Fruit fly (Drosophila melanogaster) whole organism, embryonic: ENCODE results near the gene CG15529.
A peak's percentile ranks its signal among the peaks of the same experiment; 100 is the strongest.

Experiments used
- Ada2b ChIP-seq: fragments of 200-800 bp; sonication (Bioruptor generic); IDR thresholded peaks from 2 replicates; pipeline ENCODE4 v1.3.6; 2022; ENCODE audit warnings: missing biosample characterization, missing genetic modification characterization
- Blimp-1 ChIP-seq: fragments of 200-800 bp; sonication (Bioruptor generic); optimal IDR thresholded peaks from 3 replicates; lab custom pipeline; 2018; ENCODE audit warnings: missing biosample characterization, missing genetic modification characterization, mild to moderate bottlenecking, moderate library complexity, missing genetic modification reagents
- CG10654 ChIP-seq: fragments of 200-800 bp; sonication (Bioruptor generic); optimal IDR thresholded peaks from 2 replicates; lab custom pipeline; 2016; ENCODE audit warnings: missing biosample characterization, missing genetic modification characterization
- CG11085 ChIP-seq: fragments of 200-800 bp; sonication (Bioruptor generic); IDR thresholded peaks from 2 replicates; pipeline ENCODE4 v1.3.6; 2022; ENCODE audit warnings: missing biosample characterization, missing genetic modification characterization
- CG12236 ChIP-seq: fragments of 200-800 bp; sonication (Bioruptor generic); optimal IDR thresholded peaks from 2 replicates; lab custom pipeline; 2016; ENCODE audit warnings: missing biosample characterization, missing genetic modification characterization
- CG12391 ChIP-seq: fragments of 200-800 bp; sonication (Bioruptor generic); optimal IDR thresholded peaks from 3 replicates; lab custom pipeline; 2018; ENCODE audit warnings: missing biosample characterization, mild to moderate bottlenecking, missing genetic modification characterization, moderate library complexity
- CG12942 ChIP-seq: fragments of 200-800 bp; sonication (Bioruptor generic); optimal IDR thresholded peaks from 3 replicates; lab custom pipeline; 2016; ENCODE audit warnings: missing biosample characterization, missing genetic modification characterization
- CG13296 ChIP-seq: fragments of 200-800 bp; sonication (Bioruptor generic); optimal IDR thresholded peaks from 3 replicates; lab custom pipeline; 2018; ENCODE audit warnings: missing biosample characterization, mild to moderate bottlenecking, missing genetic modification characterization
- CG14050 ChIP-seq: fragments of 200-800 bp; sonication (Bioruptor generic); IDR thresholded peaks from 3 replicates; pipeline ENCODE4 v1.3.6; 2022; ENCODE audit warnings: missing biosample characterization, missing genetic modification characterization
- CG1529 ChIP-seq: fragments of 200-800 bp; sonication (Bioruptor generic); optimal IDR thresholded peaks from 3 replicates; lab custom pipeline; 2018; ENCODE audit warnings: missing biosample characterization, missing genetic modification characterization
- CG18599 ChIP-seq: fragments of 200-800 bp; sonication (Bioruptor generic); optimal IDR thresholded peaks from 3 replicates; lab custom pipeline; 2017; ENCODE audit warnings: missing biosample characterization, missing genetic modification characterization, mild to moderate bottlenecking, moderate library complexity, missing genetic modification reagents
- CG2199 ChIP-seq: fragments of 200-800 bp; sonication (Bioruptor generic); IDR thresholded peaks from 3 replicates; pipeline ENCODE4 v1.3.6; 2022; ENCODE audit warnings: missing biosample characterization, missing genetic modification characterization
- CG31365 ChIP-seq: fragments of 200-800 bp; sonication (Bioruptor generic); optimal IDR thresholded peaks from 2 replicates; lab custom pipeline; 2018; ENCODE audit warnings: missing biosample characterization, mild to moderate bottlenecking, missing genetic modification characterization
- CG31388 ChIP-seq: fragments of 200-800 bp; sonication (Bioruptor generic); optimal IDR thresholded peaks from 2 replicates; lab custom pipeline; 2016; ENCODE audit warnings: missing biosample characterization, missing genetic modification characterization
- CG4360 ChIP-seq: fragments of 200-800 bp; sonication (Bioruptor generic); IDR thresholded peaks from 2 replicates; pipeline ENCODE4 v1.3.6; 2022; ENCODE audit warnings: missing biosample characterization, missing genetic modification characterization
- CG4404 ChIP-seq: fragments of 200-800 bp; sonication (Bioruptor generic); IDR thresholded peaks from 2 replicates; pipeline ENCODE4 v1.3.6; 2022; ENCODE audit warnings: missing biosample characterization, missing genetic modification characterization
- CG4707 ChIP-seq: fragments of 200-800 bp; sonication (Bioruptor generic); optimal IDR thresholded peaks from 2 replicates; lab custom pipeline; 2018; ENCODE audit warnings: missing biosample characterization, mild to moderate bottlenecking, missing genetic modification characterization, moderate library complexity
- CG5245 ChIP-seq: fragments of 200-800 bp; sonication (Bioruptor generic); optimal IDR thresholded peaks from 3 replicates; lab custom pipeline; 2016; ENCODE audit warnings: missing biosample characterization, missing genetic modification characterization
- CG6765 ChIP-seq: fragments of 200-800 bp; sonication (Bioruptor generic); optimal IDR thresholded peaks from 3 replicates; lab custom pipeline; 2017; ENCODE audit warnings: missing biosample characterization, mild to moderate bottlenecking, missing genetic modification characterization
- CG6854 ChIP-seq: fragments of 200-800 bp; sonication (Bioruptor generic); optimal IDR thresholded peaks from 3 replicates; lab custom pipeline; 2017; ENCODE audit warnings: missing biosample characterization, mild to moderate bottlenecking, missing genetic modification characterization
- CG7987 ChIP-seq: fragments of 200-800 bp; sonication (Bioruptor generic); optimal IDR thresholded peaks from 2 replicates; lab custom pipeline; 2018; ENCODE audit warnings: missing biosample characterization, mild to moderate bottlenecking, missing genetic modification characterization, moderate library complexity
- CG8290 ChIP-seq, 3 experiments: fragments of 200-800 bp; sonication (Bioruptor generic); optimal IDR thresholded peaks; 2 replicates each; lab custom pipeline; 2016 to 2019; ENCODE audit warnings: missing biosample characterization in 3 of 3, missing genetic modification characterization in 3 of 3, mild to moderate bottlenecking in 2 of 3, moderate library complexity in 1 of 3
- CG9215 ChIP-seq: fragments of 200-800 bp; sonication (Bioruptor generic); IDR thresholded peaks from 2 replicates; pipeline ENCODE4 v1.3.6; 2022; ENCODE audit warnings: missing biosample characterization, missing genetic modification characterization
- CG9437 ChIP-seq: fragments of 200-800 bp; sonication (Bioruptor generic); optimal IDR thresholded peaks from 2 replicates; lab custom pipeline; 2018; ENCODE audit warnings: missing biosample characterization, mild to moderate bottlenecking, missing genetic modification characterization
- CkIIα-i1 ChIP-seq: fragments of 200-800 bp; sonication (Bioruptor generic); IDR thresholded peaks from 2 replicates; pipeline ENCODE4 v1.3.6; 2022; ENCODE audit warnings: missing biosample characterization, missing genetic modification characterization
- D19B ChIP-seq: fragments of 200-800 bp; sonication (Bioruptor generic); optimal IDR thresholded peaks from 2 replicates; lab custom pipeline; 2017; ENCODE audit warnings: missing biosample characterization, mild to moderate bottlenecking, missing genetic modification characterization
- Doc3 ChIP-seq: fragments of 200-800 bp; sonication (Bioruptor generic); IDR thresholded peaks from 3 replicates; pipeline ENCODE4 v1.3.6; 2022; ENCODE audit warnings: missing biosample characterization, missing genetic modification characterization; ENCODE audit not compliant: partially characterized antibody
- E2f2 ChIP-seq: fragments of 200-800 bp; sonication (Bioruptor generic); IDR thresholded peaks from 2 replicates; pipeline ENCODE4 v1.3.6; 2022; ENCODE audit warnings: missing biosample characterization, missing genetic modification characterization
- GATAe ChIP-seq: fragments of 200-800 bp; sonication (Bioruptor generic); conservative IDR thresholded peaks from 2 replicates; pipeline ENCODE4 v1.3.6; 2022; ENCODE audit warnings: missing biosample characterization, missing genetic modification characterization
- Hand ChIP-seq: fragments of 200-800 bp; sonication (Bioruptor generic); optimal IDR thresholded peaks from 2 replicates; lab custom pipeline; 2017; ENCODE audit warnings: mild to moderate bottlenecking, missing biosample characterization, missing genetic modification reagents, missing genetic modification characterization
- Lhr ChIP-seq: fragments of 200-800 bp; sonication (Bioruptor generic); optimal IDR thresholded peaks from 3 replicates; lab custom pipeline; 2017; ENCODE audit warnings: mild to moderate bottlenecking, missing biosample characterization, missing genetic modification reagents, missing genetic modification characterization
- NFAT ChIP-seq: fragments of 200-800 bp; sonication (Bioruptor generic); IDR thresholded peaks from 2 replicates; pipeline ENCODE4 v1.3.6; 2022; ENCODE audit warnings: missing biosample characterization, missing genetic modification characterization
- Neu2 ChIP-seq: fragments of 200-800 bp; sonication (Bioruptor generic); optimal IDR thresholded peaks from 3 replicates; lab custom pipeline; 2016; ENCODE audit warnings: missing biosample characterization, missing genetic modification characterization, borderline replicate concordance
- Nf-YB ChIP-seq: fragments of 200-800 bp; sonication (Bioruptor generic); optimal IDR thresholded peaks from 3 replicates; lab custom pipeline; 2019; ENCODE audit warnings: missing biosample characterization, mild to moderate bottlenecking, missing genetic modification characterization, moderate library complexity
- Rfx ChIP-seq: fragments of 200-800 bp; sonication (Bioruptor generic); IDR thresholded peaks from 2 replicates; pipeline ENCODE4 v1.3.6; 2022; ENCODE audit warnings: missing biosample characterization, missing genetic modification characterization
- Side ChIP-seq: fragments of 200-800 bp; sonication (Bioruptor generic); optimal IDR thresholded peaks from 2 replicates; lab custom pipeline; 2016; ENCODE audit warnings: missing biosample characterization, missing genetic modification characterization
- abd-A ChIP-seq: fragments of 200-800 bp; sonication (Bioruptor generic); optimal IDR thresholded peaks from 3 replicates; lab custom pipeline; 2019; ENCODE audit warnings: missing biosample characterization, mild to moderate bottlenecking, missing genetic modification characterization, moderate library complexity
- chif ChIP-seq, 2 experiments: fragments of 200-800 bp; sonication (Bioruptor generic); optimal IDR thresholded peaks; 3 replicates each; lab custom pipeline; 2016; ENCODE audit warnings: missing biosample characterization in 2 of 2, missing genetic modification characterization in 2 of 2
- ems ChIP-seq: fragments of 200-800 bp; sonication (Bioruptor generic); optimal IDR thresholded peaks from 3 replicates; lab custom pipeline; 2016; ENCODE audit warnings: missing biosample characterization, missing genetic modification characterization
- fd3F ChIP-seq: fragments of 200-800 bp; sonication (Bioruptor generic); optimal IDR thresholded peaks from 2 replicates; lab custom pipeline; 2018; ENCODE audit warnings: missing biosample characterization, mild to moderate bottlenecking, missing genetic modification characterization, moderate library complexity
- klu ChIP-seq: fragments of 200-800 bp; sonication (Bioruptor generic); IDR thresholded peaks from 2 replicates; pipeline ENCODE4 v1.3.6; 2022; ENCODE audit warnings: missing biosample characterization, missing genetic modification characterization
- kni ChIP-seq: fragments of 200-800 bp; sonication (Bioruptor generic); optimal IDR thresholded peaks from 3 replicates; lab custom pipeline; 2017; ENCODE audit warnings: mild to moderate bottlenecking, missing biosample characterization, missing genetic modification reagents, missing genetic modification characterization
- lilli ChIP-seq: fragments of 200-800 bp; sonication (Bioruptor generic); optimal IDR thresholded peaks from 3 replicates; lab custom pipeline; 2016; ENCODE audit warnings: missing biosample characterization, missing genetic modification characterization
- lola ChIP-seq, 3 experiments: fragments of >200 bp in 2 of 3; fragments of 200-800 bp in 1 of 3; sonication (Bioruptor generic) in 1 of 3; optimal IDR thresholded peaks; 2 replicates each; lab custom pipeline; 2017 to 2019; ENCODE audit warnings: missing biosample characterization in 3 of 3, missing genetic modification characterization in 3 of 3, mild to moderate bottlenecking in 1 of 3, moderate library complexity in 1 of 3
- lov ChIP-seq, 2 experiments: fragments of 200-800 bp in 1 of 2; fragments of >200 bp in 1 of 2; sonication (Bioruptor generic) in 1 of 2; IDR thresholded peaks in 1 of 2; optimal IDR thresholded peaks in 1 of 2; 2 replicates in 1 of 2; 3 replicates in 1 of 2; pipeline versions ENCODE4 v1.3.6 to Lab custom; 2017 to 2022; ENCODE audit warnings: missing biosample characterization in 1 of 2, missing genetic modification characterization in 1 of 2
- oc ChIP-seq: fragments of 200-800 bp; sonication (Bioruptor generic); optimal IDR thresholded peaks from 2 replicates; lab custom pipeline; 2018; ENCODE audit warnings: missing biosample characterization, mild to moderate bottlenecking, missing genetic modification characterization, moderate library complexity
- pho ChIP-seq: fragments of 200-800 bp; sonication (Bioruptor generic); optimal IDR thresholded peaks from 2 replicates; lab custom pipeline; 2016; ENCODE audit warnings: missing biosample characterization, missing genetic modification characterization
- pros ChIP-seq: fragments of 200-800 bp; sonication (Bioruptor generic); optimal IDR thresholded peaks from 3 replicates; lab custom pipeline; 2019; ENCODE audit warnings: missing biosample characterization, mild to moderate bottlenecking, missing genetic modification characterization, moderate library complexity
- shn ChIP-seq: fragments of 200-800 bp; sonication (Bioruptor generic); optimal IDR thresholded peaks from 3 replicates; lab custom pipeline; 2016; ENCODE audit warnings: missing biosample characterization, missing genetic modification characterization
- trem ChIP-seq: fragments of 200-800 bp; optimal IDR thresholded peaks from 3 replicates; lab custom pipeline; 2019; ENCODE audit warnings: missing biosample characterization, mild to moderate bottlenecking, missing genetic modification characterization, moderate library complexity

The CG15529 gene

dm6 chr3R:30191462-30191874 lies 39.6 kb downstream of the CG15529 start (continued):
- no peak for TF ChIP-seq trem (tag; lab: Kevin White, UChicago)
- TF ChIP-seq CG9215 (GFP tag; lab: Robert Waterston, UW) = 0 out of 2 replicates have a peak, but pooled peaks have one; percentile 5
- TF ChIP-seq CG4707 (GFP tag; lab: Kevin White, UChicago) = no peak
- TF ChIP-seq CkIIα-i1 = no peak
- no peak for TF ChIP-seq Hand (GFP tag; lab: Kevin White, UChicago)
- peak; percentile 33 for TF ChIP-seq Blimp-1 (GFP tag; lab: Kevin White, UChicago)
- no peak for TF ChIP-seq Nf-YB (GFP tag; lab: Kevin White, UChicago)
- no peak for TF ChIP-seq NFAT
- no peak for TF ChIP-seq CG31365 (tag; lab: Kevin White, UChicago)
- TF ChIP-seq CG18599 (GFP tag; lab: Kevin White, UChicago) = no peak
- TF ChIP-seq CG4360 (GFP tag; lab: Robert Waterston, UW) = no peak
- peak; percentile 62 for TF ChIP-seq lilli (GFP tag; lab: Kevin White, UChicago)
- TF ChIP-seq CG12391 (tag; lab: Kevin White, UChicago) = peak; percentile 39
- no peak for TF ChIP-seq CG6854 (GFP tag; lab: Kevin White, UChicago)
- no peak for TF ChIP-seq CG12942 (GFP tag; lab: Kevin White, UChicago)
- no peak for TF ChIP-seq abd-A
- TF ChIP-seq Ada2b (GFP tag; lab: Robert Waterston, UW) = no peak
- no peak for TF ChIP-seq CG31388 (GFP tag; lab: Kevin White, UChicago)
- no peak for TF ChIP-seq Doc3 (GFP tag; lab: Robert Waterston, UW)
- TF ChIP-seq lov (optimal IDR thresholded peaks at IDR 0.05; lab: Kevin White, UChicago) = no peak
- no peak for TF ChIP-seq lov (GFP tag; IDR thresholded peaks at IDR 0.05; lab: Robert Waterston, UW)
- TF ChIP-seq oc (tag; lab: Kevin White, UChicago) = no peak
- TF ChIP-seq CG6765 (GFP tag; lab: Kevin White, UChicago) = no peak
- no peak for TF ChIP-seq CG2199
- TF ChIP-seq CG10654 (GFP tag; lab: Kevin White, UChicago) = no peak
- no peak for TF ChIP-seq CG12236
- TF ChIP-seq Rfx (GFP tag; lab: Robert Waterston, UW) = 0 out of 2 replicates have a peak, but pooled peaks have one; percentile 30
- TF ChIP-seq E2f2 (GFP tag; lab: Robert Waterston, UW) = no peak
- no peak for TF ChIP-seq fd3F (GFP tag; lab: Kevin White, UChicago)
- TF ChIP-seq GATAe (GFP tag; lab: Robert Waterston, UW) = no peak
- TF ChIP-seq CG8290 (GFP tag; optimal IDR thresholded peaks at IDR 0.05; lab: Kevin White, UChicago) = no peak
- no peak for TF ChIP-seq CG8290 (tag; optimal IDR thresholded peaks at IDR 0.05; lab: Kevin White, UChicago)
- no peak for TF ChIP-seq Neu2 (GFP tag; lab: Kevin White, UChicago)
- no peak for TF ChIP-seq CG7987 (GFP tag; lab: Kevin White, UChicago)
- peak; percentile 3 for TF ChIP-seq ems (GFP tag; lab: Kevin White, UChicago)
- TF ChIP-seq CG4404 (GFP tag; lab: Robert Waterston, UW) = no peak
- TF ChIP-seq chif (GFP tag; optimal IDR thresholded peaks at IDR 0.05; lab: Kevin White, UChicago) = peak in 1 of 2 experiments; percentile 59
- peak; percentile 43 for TF ChIP-seq pho (GFP tag; lab: Kevin White, UChicago)
- TF ChIP-seq Side (GFP tag; lab: Kevin White, UChicago) = no peak
- TF ChIP-seq shn (GFP tag; lab: Kevin White, UChicago) = peak; percentile 66
- TF ChIP-seq CG14050 (GFP tag; lab: Robert Waterston, UW) = no peak
- TF ChIP-seq lola (GFP tag; optimal IDR thresholded peaks at IDR 0.05; lab: Kevin White, UChicago) = peak in 1 of 3 experiments; percentile 33
- no peak for TF ChIP-seq pros
- no peak for TF ChIP-seq kni (GFP tag; lab: Kevin White, UChicago)
- TF ChIP-seq Lhr (GFP tag; lab: Kevin White, UChicago) = no peak
- peak; percentile 40 for TF ChIP-seq CG1529 (GFP tag; lab: Kevin White, UChicago)
- no peak for TF ChIP-seq CG11085 (GFP tag; lab: Robert Waterston, UW)
- TF ChIP-seq CG9437 (GFP tag; lab: Kevin White, UChicago) = peak; percentile 57
- no peak for TF ChIP-seq CG5245 (GFP tag; lab: Kevin White, UChicago)
- TF ChIP-seq D19B (GFP tag; lab: Kevin White, UChicago) = peak; percentile 84
- TF ChIP-seq klu (GFP tag; lab: Robert Waterston, UW) = peak; percentile 29; the same call in 1 of the 2 replicates
- no peak for TF ChIP-seq CG13296
